Worm (Caenorhabditis elegans) whole organism, L4 larva: ENCODE measurements around the gene K05F1.13.

Experiments
- aly-2 ChIP-seq: sonication (generic microtip); optimal IDR thresholded peaks from 2 replicates; lab custom pipeline; 2018; ENCODE audit warnings: missing biosample characterization, missing genetic modification characterization
- ceh-32 ChIP-seq: sonication (generic microtip); optimal IDR thresholded peaks from 2 replicates; lab custom pipeline; 2016; ENCODE audit warnings: mild to moderate bottlenecking, missing genetic modification characterization, missing compliant biosample characterization; ENCODE audit not compliant: poor library complexity
- ceh-44 ChIP-seq: fragments of 200-800 bp; sonication (Bioruptor generic); IDR thresholded peaks from 2 replicates; pipeline ENCODE4 v1.3.6; 2022; ENCODE audit warnings: missing genetic modification reagents, missing genetic modification characterization, missing compliant biosample characterization
- ceh-82 ChIP-seq: sonication (generic microtip); optimal IDR thresholded peaks from 2 replicates; lab custom pipeline; 2017; ENCODE audit warnings: missing biosample characterization, missing genetic modification characterization
- fkh-10 ChIP-seq: fragments of 150-350 bp; optimal IDR thresholded peaks from 2 replicates; lab custom pipeline; 2014; ENCODE audit warnings: missing biosample characterization, missing genetic modification reagents, missing genetic modification characterization
- lim-7 ChIP-seq: fragments of 200-800 bp; sonication (Bioruptor generic); IDR thresholded peaks from 2 replicates; pipeline ENCODE4 v1.3.6; 2022; ENCODE audit warnings: missing genetic modification characterization, missing compliant biosample characterization
- lin-13 ChIP-seq: fragments of 150-350 bp; optimal IDR thresholded peaks from 2 replicates; lab custom pipeline; 2014; ENCODE audit warnings: missing biosample characterization, missing genetic modification reagents, missing genetic modification characterization
- nhr-237 ChIP-seq: sonication (generic microtip); optimal IDR thresholded peaks from 2 replicates; lab custom pipeline; 2017; ENCODE audit warnings: missing biosample characterization, missing genetic modification characterization
- nhr-76 ChIP-seq: fragments of 150-350 bp; optimal IDR thresholded peaks from 2 replicates; lab custom pipeline; 2014; ENCODE audit warnings: missing biosample characterization, missing genetic modification characterization
- pha-4 ChIP-seq, 2 experiments: fragments of 150-350 bp in 1 of 2; fragments of 200-800 bp in 1 of 2; sonication (Bioruptor generic) in 1 of 2; IDR thresholded peaks in 1 of 2; optimal IDR thresholded peaks in 1 of 2; 2 replicates each; pipeline versions ENCODE4 v1.3.6 to Lab custom; 2014 to 2022; ENCODE audit warnings: missing genetic modification characterization in 2 of 2, missing genetic modification reagents in 2 of 2, missing biosample characterization in 1 of 2, missing compliant biosample characterization in 1 of 2
- skn-1 ChIP-seq: fragments of 150-350 bp; optimal IDR thresholded peaks from 2 replicates; lab custom pipeline; 2014; ENCODE audit warnings: missing biosample characterization, missing genetic modification characterization
- zip-2 ChIP-seq: fragments of 150-350 bp; optimal IDR thresholded peaks from 2 replicates; lab custom pipeline; 2014; ENCODE audit warnings: missing biosample characterization, missing genetic modification characterization
- ztf-7 ChIP-seq: fragments of 150-350 bp; optimal IDR thresholded peaks from 2 replicates; lab custom pipeline; 2014; ENCODE audit warnings: missing biosample characterization, missing genetic modification characterization

ce11 chrII:5820282-5820762 is 31.4 kb downstream of the K05F1.13 start, which contains the start of gene ehs-1:
- TF ChIP-seq nhr-76 (tag; lab: Kevin White, UChicago): no peak
- TF ChIP-seq lin-13 (GFP tag; lab: Kevin White, UChicago): no peak
- TF ChIP-seq ceh-44 (GFP tag; lab: Robert Waterston, UW): no peak
- TF ChIP-seq lim-7: no peak
- TF ChIP-seq fkh-10: no peak
- no peak for TF ChIP-seq ceh-32
- no peak for TF ChIP-seq ztf-7 (tag; lab: Kevin White, UChicago)
- TF ChIP-seq nhr-237 (tag; lab: Kevin White, UChicago): no peak
- TF ChIP-seq zip-2: no peak
- TF ChIP-seq aly-2: no peak
- no peak for TF ChIP-seq skn-1
- no peak for TF ChIP-seq ceh-82 (tag; lab: Kevin White, UChicago)
- TF ChIP-seq pha-4 (GFP tag; IDR thresholded peaks at IDR 0.05; lab: Robert Waterston, UW): no peak
- no peak for TF ChIP-seq pha-4 (tag; optimal IDR thresholded peaks at IDR 0.05; lab: Kevin White, UChicago)
